Fruit fly (Drosophila melanogaster): ENCODE results near the gene CG1571.

DNA sequence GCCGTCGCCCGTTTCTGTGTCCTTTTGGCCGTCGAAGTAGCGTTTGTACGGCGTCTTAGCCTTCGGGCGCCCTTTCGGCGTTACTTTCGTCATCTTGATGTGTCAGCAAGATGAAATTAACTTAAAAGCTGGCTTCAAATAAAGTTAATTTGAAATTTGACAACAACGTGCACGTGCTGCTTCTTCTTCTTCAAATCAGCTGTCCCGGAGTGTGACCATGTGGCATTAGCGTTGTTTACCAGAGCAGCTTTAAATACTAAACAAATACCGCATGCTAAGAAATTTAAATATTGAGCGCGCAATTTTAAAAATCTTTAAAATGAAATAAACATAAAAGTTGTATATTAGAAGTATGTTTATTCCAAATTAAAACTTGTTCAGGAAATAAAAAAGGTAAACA, 45.3 kb downstream of the CG1571 start, which contains the start of gene CG2260:
- TF ChIP-seq Spps (tag; optimal IDR thresholded peaks at IDR 0.05) (no peak), gsb-n (tag; optimal IDR thresholded peaks at IDR 0.05) (no peak)
